Fruit fly (Drosophila melanogaster): ENCODE results near the gene Trmt61.

The Trmt61 gene

dm6 chr3R:26052150-26052908, 7.0 kb upstream of the Trmt61 start, which contains the start of the genes Exo84 and Vps2 (continued):
- TF ChIP-seq NfI (GFP tag; optimal IDR thresholded peaks at IDR 0.05): peak; percentile 36
- peak; percentile 66 for TF ChIP-seq CG16815 (GFP tag; optimal IDR thresholded peaks at IDR 0.05)
- peak; percentile 86 for TF ChIP-seq row (GFP tag; IDR thresholded peaks at IDR 0.05)
- no peak for TF ChIP-seq Lpt (GFP tag; optimal IDR thresholded peaks at IDR 0.05)
- TF ChIP-seq CG13775 (GFP tag; optimal IDR thresholded peaks at IDR 0.05): peak; percentile 71
- TF ChIP-seq CG9932 (GFP tag; IDR thresholded peaks at IDR 0.05): peak; percentile 64
- peak; percentile 55 for TF ChIP-seq CG12659 (GFP tag; optimal IDR thresholded peaks at IDR 0.05)
- TF ChIP-seq stc (GFP tag; IDR thresholded peaks at IDR 0.05): no peak
- TF ChIP-seq sens (GFP tag): peak; percentile 81
- TF ChIP-seq Meics (GFP tag; optimal IDR thresholded peaks at IDR 0.05): no peak
- TF ChIP-seq btn (GFP tag; optimal IDR thresholded peaks at IDR 0.05): no peak
- peak; percentile 45 for TF ChIP-seq YL-1 (GFP tag; optimal IDR thresholded peaks at IDR 0.05)
- TF ChIP-seq CG12391 (tag; optimal IDR thresholded peaks at IDR 0.05): peak; percentile 71
- TF ChIP-seq CG15601 (tag; optimal IDR thresholded peaks at IDR 0.05): no peak
- no peak for TF ChIP-seq Bgb (GFP tag; IDR thresholded peaks at IDR 0.05; ENCODE audit: partially characterized antibody)
- TF ChIP-seq ems (GFP tag; optimal IDR thresholded peaks at IDR 0.05): peak; percentile 1
- TF ChIP-seq CG8359 (GFP tag; optimal IDR thresholded peaks at IDR 0.05; ENCODE audit: borderline replicate concordance): no peak
- peak; percentile 26; the same call in 1 of the 2 replicates for TF ChIP-seq NFAT (GFP tag; IDR thresholded peaks at IDR 0.05)
- no peak for TF ChIP-seq Poxn (GFP tag; IDR thresholded peaks at IDR 0.05)
- TF ChIP-seq so (GFP tag; IDR thresholded peaks at IDR 0.05): no peak
- no peak for TF ChIP-seq Ravus (GFP tag; IDR thresholded peaks at IDR 0.05)
- TF ChIP-seq BtbVII (GFP tag; optimal IDR thresholded peaks at IDR 0.05): no peak
- 0 out of 2 replicates have a peak, but pooled peaks have one; percentile 32 for TF ChIP-seq amos (GFP tag; IDR thresholded peaks at IDR 0.05; ENCODE audit: partially characterized antibody)
- TF ChIP-seq Sry-β (GFP tag; optimal IDR thresholded peaks at IDR 0.05): no peak
- TF ChIP-seq Xbp1 (GFP tag; optimal IDR thresholded peaks at IDR 0.05): peak; percentile 55
- TF ChIP-seq hth (optimal IDR thresholded peaks at IDR 0.05): no peak
- peak; percentile 17 for TF ChIP-seq CG9609 (GFP tag; optimal IDR thresholded peaks at IDR 0.05)
- no peak for TF ChIP-seq pita (GFP tag; optimal IDR thresholded peaks at IDR 0.05)
- TF ChIP-seq Deaf1 (tag; optimal IDR thresholded peaks at IDR 0.05): no peak
- no peak for TF ChIP-seq CG10366 (GFP tag; IDR thresholded peaks at IDR 0.05)
- TF ChIP-seq Hey (tag; optimal IDR thresholded peaks at IDR 0.05): no peak
- TF ChIP-seq Neu2 (GFP tag; optimal IDR thresholded peaks at IDR 0.05; ENCODE audit: borderline replicate concordance): no peak
- TF ChIP-seq HLH4C (GFP tag; IDR thresholded peaks at IDR 0.05; ENCODE audit: partially characterized antibody): no peak
- TF ChIP-seq CG14710 (tag; optimal IDR thresholded peaks at IDR 0.05): peak; percentile 68
- TF ChIP-seq Dp (GFP tag; optimal IDR thresholded peaks at IDR 0.05): no peak
- peak; percentile 90 for TF ChIP-seq CG17361 (GFP tag; IDR thresholded peaks at IDR 0.05)
- no peak for TF ChIP-seq mld (GFP tag; IDR thresholded peaks at IDR 0.05; ENCODE audit: partially characterized antibody)
- peak; percentile 44 for TF ChIP-seq HLH54F (GFP tag; optimal IDR thresholded peaks at IDR 0.05)
- no peak for TF ChIP-seq zf30C (GFP tag; optimal IDR thresholded peaks at IDR 0.05)
- peak; percentile 35 for TF ChIP-seq Sin3A (optimal IDR thresholded peaks at IDR 0.05)
- no peak for TF ChIP-seq mirr (GFP tag; optimal IDR thresholded peaks at IDR 0.05)
- no peak for TF ChIP-seq wek (GFP tag; optimal IDR thresholded peaks at IDR 0.05)
- peak; percentile 37 for TF ChIP-seq gro (GFP tag; optimal IDR thresholded peaks at IDR 0.05)
- no peak for TF ChIP-seq salm (tag; optimal IDR thresholded peaks at IDR 0.05)
- TF ChIP-seq Dref (GFP tag; IDR thresholded peaks at IDR 0.05): 0 out of 2 replicates have a peak, but pooled peaks have one; percentile 6
- peak; percentile 3 for TF ChIP-seq Sry-δ (GFP tag; optimal IDR thresholded peaks at IDR 0.05)
- TF ChIP-seq CG11560 (tag; IDR thresholded peaks at IDR 0.05): peak; percentile 13; the same call in 1 of the 3 replicates
- TF ChIP-seq CTCF (GFP tag; optimal IDR thresholded peaks at IDR 0.05): no peak
- peak; percentile 78 for TF ChIP-seq CG30403 (GFP tag; optimal IDR thresholded peaks at IDR 0.05)
- TF ChIP-seq Nf-YA (GFP tag; IDR thresholded peaks at IDR 0.05): no peak
- peak; percentile 1 for TF ChIP-seq maf-S (GFP tag; optimal IDR thresholded peaks at IDR 0.05)
